Fruit fly (Drosophila melanogaster) whole organism, embryonic: Measurements from ENCODE around the gene Ltn1.

ENCODE experiments used
- C15 ChIP-seq: fragments of 200-800 bp; sonication (Bioruptor generic); IDR thresholded peaks from 3 replicates; pipeline ENCODE4 v1.3.6; 2022; ENCODE audit warnings: missing biosample characterization, missing genetic modification characterization
- CG13296 ChIP-seq: fragments of 200-800 bp; sonication (Bioruptor generic); optimal IDR thresholded peaks from 3 replicates; lab custom pipeline; 2018; ENCODE audit warnings: missing biosample characterization, mild to moderate bottlenecking, missing genetic modification characterization
- CG14667 ChIP-seq: fragments of 200-800 bp; sonication (Bioruptor generic); IDR thresholded peaks from 2 replicates; pipeline ENCODE4 v1.3.6; 2022; ENCODE audit warnings: missing biosample characterization, missing genetic modification characterization
- CG15269 ChIP-seq: fragments of 200-800 bp; sonication (Bioruptor generic); optimal IDR thresholded peaks from 2 replicates; lab custom pipeline; 2018; ENCODE audit warnings: missing biosample characterization, mild to moderate bottlenecking, missing genetic modification characterization, moderate library complexity
- CG2199 ChIP-seq: fragments of 200-800 bp; sonication (Bioruptor generic); IDR thresholded peaks from 3 replicates; pipeline ENCODE4 v1.3.6; 2022; ENCODE audit warnings: missing biosample characterization, missing genetic modification characterization
- CG2875 ChIP-seq: fragments of 200-800 bp; sonication (Bioruptor generic); optimal IDR thresholded peaks from 2 replicates; lab custom pipeline; 2017; ENCODE audit warnings: missing biosample characterization, mild to moderate bottlenecking, missing genetic modification characterization, missing genetic modification reagents
- CG30403 ChIP-seq: fragments of 200-800 bp; sonication (Bioruptor generic); optimal IDR thresholded peaks from 3 replicates; lab custom pipeline; 2016; ENCODE audit warnings: missing biosample characterization, missing genetic modification characterization
- CG32772 ChIP-seq: fragments of 200-800 bp; sonication (Bioruptor generic); IDR thresholded peaks from 2 replicates; pipeline ENCODE4 v1.3.6; 2022; ENCODE audit warnings: missing biosample characterization, missing genetic modification characterization
- CG4707 ChIP-seq: fragments of 200-800 bp; sonication (Bioruptor generic); optimal IDR thresholded peaks from 2 replicates; lab custom pipeline; 2018; ENCODE audit warnings: missing biosample characterization, mild to moderate bottlenecking, missing genetic modification characterization, moderate library complexity
- CG4820 ChIP-seq: fragments of 200-800 bp; sonication (Bioruptor generic); optimal IDR thresholded peaks from 3 replicates; lab custom pipeline; 2016; ENCODE audit warnings: missing biosample characterization, missing genetic modification characterization
- CG7372 ChIP-seq: fragments of 200-800 bp; sonication (Bioruptor generic); IDR thresholded peaks from 2 replicates; pipeline ENCODE4 v1.3.6; 2022; ENCODE audit warnings: missing biosample characterization, missing genetic modification characterization
- CG7839 ChIP-seq: fragments of 200-800 bp; sonication (Bioruptor generic); optimal IDR thresholded peaks from 3 replicates; lab custom pipeline; 2018; ENCODE audit warnings: missing biosample characterization, mild to moderate bottlenecking, missing genetic modification characterization, moderate library complexity
- CG9797 ChIP-seq: fragments of 200-800 bp; sonication (Bioruptor generic); optimal IDR thresholded peaks from 3 replicates; lab custom pipeline; 2018; ENCODE audit warnings: missing biosample characterization, mild to moderate bottlenecking, missing genetic modification characterization
- CkIIα-i1 ChIP-seq: fragments of 200-800 bp; sonication (Bioruptor generic); IDR thresholded peaks from 2 replicates; pipeline ENCODE4 v1.3.6; 2022; ENCODE audit warnings: missing biosample characterization, missing genetic modification characterization
- Dek ChIP-seq: fragments of 200-800 bp; sonication (Bioruptor generic); optimal IDR thresholded peaks from 3 replicates; lab custom pipeline; 2019; ENCODE audit warnings: missing biosample characterization, mild to moderate bottlenecking, missing genetic modification characterization, moderate library complexity
- Dfd ChIP-seq, 2 experiments: fragments of >200 bp; optimal IDR thresholded peaks; 2 replicates each; lab custom pipeline; 2017; ENCODE audit warnings: missing biosample characterization in 2 of 2, missing genetic modification characterization in 2 of 2
- Dip3 ChIP-seq: fragments of 200-800 bp; sonication (Bioruptor generic); optimal IDR thresholded peaks from 3 replicates; lab custom pipeline; 2016; ENCODE audit warnings: missing biosample characterization, missing genetic modification characterization
- H15 ChIP-seq: fragments of 200-800 bp; sonication (Bioruptor generic); IDR thresholded peaks from 3 replicates; pipeline ENCODE4 v1.3.6; 2022; ENCODE audit warnings: missing biosample characterization, missing genetic modification characterization
- HLH4C ChIP-seq: fragments of 200-800 bp; sonication (Bioruptor generic); IDR thresholded peaks from 3 replicates; pipeline ENCODE4 v1.3.6; 2022; ENCODE audit warnings: missing biosample characterization, missing genetic modification characterization; ENCODE audit not compliant: partially characterized antibody
- Hr3 ChIP-seq: fragments of 200-800 bp; sonication (Bioruptor generic); optimal IDR thresholded peaks from 3 replicates; lab custom pipeline; 2016; ENCODE audit warnings: missing biosample characterization, missing genetic modification characterization
- Kr ChIP-seq: fragments of 200-800 bp; sonication (Bioruptor generic); optimal IDR thresholded peaks from 2 replicates; lab custom pipeline; 2017; ENCODE audit warnings: missing biosample characterization, mild to moderate bottlenecking, missing genetic modification characterization
- NC2β ChIP-seq: fragments of 200-800 bp; sonication (Bioruptor generic); optimal IDR thresholded peaks from 2 replicates; lab custom pipeline; 2016; ENCODE audit warnings: missing biosample characterization, missing genetic modification characterization
- Ssrp ChIP-seq: fragments of 200-800 bp; sonication (Bioruptor generic); optimal IDR thresholded peaks from 2 replicates; lab custom pipeline; 2018; ENCODE audit warnings: missing biosample characterization, mild to moderate bottlenecking, missing genetic modification characterization, moderate library complexity
- Stat92E ChIP-seq, 3 experiments: fragments of >200 bp in 2 of 3; fragments of 200-800 bp in 1 of 3; sonication (Bioruptor generic) in 1 of 3; optimal IDR thresholded peaks; 2 replicates each; lab custom pipeline; 2017 to 2019; ENCODE audit warnings: missing biosample characterization in 3 of 3, missing genetic modification characterization in 3 of 3, mild to moderate bottlenecking in 1 of 3, moderate library complexity in 1 of 3
- Taf1 ChIP-seq: fragments of 200-800 bp; sonication (Bioruptor generic); IDR thresholded peaks from 2 replicates; pipeline ENCODE4 v1.3.6; 2022; ENCODE audit warnings: missing biosample characterization, missing genetic modification characterization
- amos ChIP-seq: fragments of 200-800 bp; sonication (Bioruptor generic); IDR thresholded peaks from 2 replicates; pipeline ENCODE4 v1.3.6; 2022; ENCODE audit warnings: missing biosample characterization, missing genetic modification characterization; ENCODE audit not compliant: partially characterized antibody
- az2 ChIP-seq: fragments of 200-800 bp; sonication (Bioruptor generic); optimal IDR thresholded peaks from 3 replicates; lab custom pipeline; 2016; ENCODE audit warnings: missing biosample characterization, missing genetic modification characterization
- bcd ChIP-seq: fragments of 200-800 bp; sonication (Bioruptor generic); optimal IDR thresholded peaks from 2 replicates; lab custom pipeline; 2017; ENCODE audit warnings: missing biosample characterization, mild to moderate bottlenecking, missing genetic modification characterization
- br ChIP-seq: fragments of >200 bp; optimal IDR thresholded peaks from 2 replicates; lab custom pipeline; 2017
- cad ChIP-seq: fragments of >200 bp; optimal IDR thresholded peaks from 2 replicates; lab custom pipeline; 2017; ENCODE audit warnings: missing biosample characterization, missing genetic modification characterization
- crc ChIP-seq: fragments of 200-800 bp; sonication (Bioruptor generic); optimal IDR thresholded peaks from 2 replicates; lab custom pipeline; 2016; ENCODE audit warnings: missing biosample characterization, missing genetic modification characterization
- danr ChIP-seq: fragments of 200-800 bp; sonication (Bioruptor generic); IDR thresholded peaks from 2 replicates; pipeline ENCODE4 v1.3.6; 2022; ENCODE audit warnings: missing biosample characterization, missing genetic modification characterization
- dysf ChIP-seq: fragments of 200-800 bp; sonication (Bioruptor generic); IDR thresholded peaks from 3 replicates; pipeline ENCODE4 v1.3.6; 2022; ENCODE audit warnings: missing biosample characterization, missing genetic modification characterization
- ftz-f1 ChIP-seq: fragments of 200-800 bp; sonication (Bioruptor generic); optimal IDR thresholded peaks from 2 replicates; lab custom pipeline; 2016; ENCODE audit warnings: missing biosample characterization, missing genetic modification characterization
- gfzf ChIP-seq: fragments of 200-800 bp; sonication (Bioruptor generic); optimal IDR thresholded peaks from 2 replicates; lab custom pipeline; 2016; ENCODE audit warnings: missing biosample characterization, mild to moderate bottlenecking, missing genetic modification characterization, moderate library complexity
- grau ChIP-seq: fragments of 200-800 bp; optimal IDR thresholded peaks from 3 replicates; lab custom pipeline; 2019; ENCODE audit warnings: missing biosample characterization, mild to moderate bottlenecking, missing genetic modification characterization, moderate library complexity
- hth ChIP-seq: fragments of >200 bp; optimal IDR thresholded peaks from 2 replicates; lab custom pipeline; 2017; ENCODE audit warnings: inconsistent platforms
- ind ChIP-seq: fragments of 200-800 bp; sonication (Bioruptor generic); optimal IDR thresholded peaks from 3 replicates; lab custom pipeline; 2016; ENCODE audit warnings: missing biosample characterization, missing genetic modification characterization
- kni ChIP-seq: fragments of 200-800 bp; sonication (Bioruptor generic); optimal IDR thresholded peaks from 3 replicates; lab custom pipeline; 2017; ENCODE audit warnings: mild to moderate bottlenecking, missing biosample characterization, missing genetic modification reagents, missing genetic modification characterization
- peb ChIP-seq: fragments of 200-800 bp; sonication (Bioruptor generic); IDR thresholded peaks from 2 replicates; pipeline ENCODE4 v1.3.6; 2022; ENCODE audit warnings: missing biosample characterization, missing genetic modification characterization
- sc ChIP-seq, 3 experiments: fragments of >200 bp in 2 of 3; fragments of 200-800 bp in 1 of 3; sonication (Bioruptor generic) in 1 of 3; optimal IDR thresholded peaks; 2 replicates in 2 of 3; 3 replicates in 1 of 3; lab custom pipeline; 2017; ENCODE audit warnings: mild to moderate bottlenecking in 1 of 3, missing biosample characterization in 1 of 3, missing genetic modification characterization in 1 of 3, missing genetic modification reagents in 1 of 3
- sens-2 ChIP-seq: fragments of 200-800 bp; sonication (Bioruptor generic); IDR thresholded peaks from 2 replicates; pipeline ENCODE4 v1.3.6; 2022; ENCODE audit warnings: missing biosample characterization, missing genetic modification characterization
- shn ChIP-seq: fragments of 200-800 bp; sonication (Bioruptor generic); optimal IDR thresholded peaks from 3 replicates; lab custom pipeline; 2016; ENCODE audit warnings: missing biosample characterization, missing genetic modification characterization
- so ChIP-seq: fragments of 200-800 bp; sonication (Bioruptor generic); IDR thresholded peaks from 3 replicates; pipeline ENCODE4 v1.3.6; 2022; ENCODE audit warnings: missing biosample characterization, missing genetic modification characterization
- sob ChIP-seq: fragments of 200-800 bp; sonication (Bioruptor generic); IDR thresholded peaks from 2 replicates; pipeline ENCODE4 v1.3.6; 2022; ENCODE audit warnings: missing biosample characterization, missing genetic modification characterization
- trh ChIP-seq: fragments of 200-800 bp; sonication (Bioruptor generic); optimal IDR thresholded peaks from 2 replicates; lab custom pipeline; 2016; ENCODE audit warnings: missing biosample characterization, missing genetic modification characterization
- tup ChIP-seq: fragments of 200-800 bp; sonication (Bioruptor generic); optimal IDR thresholded peaks from 2 replicates; lab custom pipeline; 2016; ENCODE audit warnings: missing biosample characterization, mild to moderate bottlenecking, missing genetic modification characterization, moderate library complexity
- twi ChIP-seq: fragments of 200-800 bp; optimal IDR thresholded peaks from 2 replicates; lab custom pipeline; 2019; ENCODE audit warnings: missing biosample characterization, mild to moderate bottlenecking, missing genetic modification characterization, moderate library complexity
- usp ChIP-seq: fragments of >200 bp; optimal IDR thresholded peaks from 2 replicates; lab custom pipeline; 2017; ENCODE audit warnings: missing biosample characterization, missing genetic modification characterization
- zen2 ChIP-seq: fragments of 200-800 bp; sonication (Bioruptor generic); IDR thresholded peaks from 3 replicates; pipeline ENCODE4 v1.3.6; 2022; ENCODE audit warnings: missing biosample characterization, missing genetic modification characterization; ENCODE audit not compliant: partially characterized antibody
- zfh1 ChIP-seq: fragments of 200-800 bp; sonication (Bioruptor generic); IDR thresholded peaks from 3 replicates; pipeline ENCODE4 v1.3.6; 2022; ENCODE audit warnings: missing biosample characterization, missing genetic modification characterization

Gene Ltn1

DNA sequence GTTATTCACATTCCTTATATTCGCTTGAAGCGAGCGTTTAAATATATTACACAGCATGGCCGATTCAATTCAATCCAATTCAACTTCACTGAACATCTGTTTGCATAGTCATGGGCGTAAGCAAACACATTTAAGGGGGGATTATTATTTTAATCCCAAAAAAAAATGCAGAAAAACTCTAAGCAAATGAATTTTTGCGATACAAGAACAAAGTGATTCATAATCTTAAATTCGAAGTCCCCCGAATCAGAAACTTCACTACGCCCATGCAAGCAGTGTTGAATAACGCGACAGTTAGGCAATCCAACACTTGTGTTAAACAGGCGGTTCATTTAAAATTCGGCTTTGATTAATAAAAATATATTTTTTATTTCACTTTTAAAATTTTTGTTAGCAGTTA lies 38.3 kb upstream of the Ltn1 start, which contains the start of gene CG14100 (continued):
- TF ChIP-seq danr (peak; percentile 100), Stat92E (GFP tag; optimal IDR thresholded peaks at IDR 0.05; lab: Kevin White, UChicago) (peak in 1 of 3 experiments; percentile 100), Dek (tag; lab: Kevin White, UChicago) (peak; percentile 100), H15 (GFP tag; lab: Robert Waterston, UW) (peak; percentile 100), kni (GFP tag; lab: Kevin White, UChicago) (peak; percentile 100), CG7372 (GFP tag; lab: Robert Waterston, UW) (peak; percentile 100), tup (GFP tag; lab: Kevin White, UChicago) (peak; percentile 100), Ssrp (tag; lab: Kevin White, UChicago) (peak; percentile 100), hth (lab: Kevin White, UChicago) (no peak), sens-2 (GFP tag; lab: Robert Waterston, UW) (peak; percentile 100), CG32772 (peak; percentile 100), C15 (GFP tag; lab: Robert Waterston, UW) (peak; percentile 100), trh (GFP tag; lab: Kevin White, UChicago) (peak; percentile 100), ind (peak; percentile 100), CG30403 (peak; percentile 100), shn (peak; percentile 100), zen2 (GFP tag; lab: Robert Waterston, UW) (no peak), CG2199 (GFP tag; lab: Robert Waterston, UW) (peak; percentile 100), Dip3 (GFP tag; lab: Kevin White, UChicago) (peak; percentile 100), sob (GFP tag; lab: Robert Waterston, UW) (peak; percentile 100), CG9797 (GFP tag; lab: Kevin White, UChicago) (peak; percentile 91), so (peak; percentile 100), peb (GFP tag; lab: Robert Waterston, UW) (peak; percentile 100), Hr3 (peak; percentile 100), CG4707 (GFP tag; lab: Kevin White, UChicago) (peak; percentile 100), CG13296 (GFP tag; lab: Kevin White, UChicago) (peak; percentile 100), bcd (GFP tag; lab: Kevin White, UChicago) (peak; percentile 100), az2 (GFP tag; lab: Kevin White, UChicago) (peak; percentile 100), br (lab: Kevin White, UChicago) (no peak), CkIIα-i1 (GFP tag; lab: Robert Waterston, UW) (peak; percentile 100), dysf (GFP tag; lab: Robert Waterston, UW) (peak; percentile 100), HLH4C (no peak), cad (GFP tag; lab: Kevin White, UChicago) (no peak), CG14667 (peak; percentile 100), Kr (GFP tag; lab: Kevin White, UChicago) (peak; percentile 99), zfh1 (GFP tag; lab: Robert Waterston, UW) (peak; percentile 100), Taf1 (GFP tag; lab: Robert Waterston, UW) (peak; percentile 100), twi (peak; percentile 100), Dfd (GFP tag; optimal IDR thresholded peaks at IDR 0.05; lab: Kevin White, UChicago) (peak in 1 of 2 experiments; percentile 94), CG2875 (peak; percentile 100), amos (GFP tag; lab: Robert Waterston, UW) (peak; percentile 46; the same call in 1 of the 2 replicates), grau (peak; percentile 100), sc (optimal IDR thresholded peaks at IDR 0.05; lab: Kevin White, UChicago) (no peak), sc (GFP tag; optimal IDR thresholded peaks at IDR 0.05; lab: Kevin White, UChicago) (peak; percentile 100), crc (GFP tag; lab: Kevin White, UChicago) (peak; percentile 100), usp (GFP tag; lab: Kevin White, UChicago) (no peak), ftz-f1 (peak; percentile 98), NC2β (GFP tag; lab: Kevin White, UChicago) (peak; percentile 100), CG4820 (GFP tag; lab: Kevin White, UChicago) (peak; percentile 100), gfzf (GFP tag; lab: Kevin White, UChicago) (peak; percentile 58), CG7839 (tag; lab: Kevin White, UChicago) (peak; percentile 100), CG15269 (tag; lab: Kevin White, UChicago) (peak; percentile 100)
